Worm (Caenorhabditis elegans) whole organism, young adult: Measurements from ENCODE around the gene pik-1.
A peak's percentile ranks its signal among the peaks of the same experiment; 100 is the strongest.

Experiments
- B0019.2 ChIP-seq: fragments of 200-800 bp; sonication (Bioruptor generic); conservative IDR thresholded peaks from 2 replicates; pipeline ENCODE4 v1.3.6; 2022; ENCODE audit warnings: missing genetic modification reagents, missing genetic modification characterization, missing compliant biosample characterization
- D2030.7 ChIP-seq: fragments of 200-800 bp; sonication (Bioruptor generic); IDR thresholded peaks from 2 replicates; pipeline ENCODE4 v1.3.6; 2022; ENCODE audit warnings: missing genetic modification reagents, missing genetic modification characterization, missing compliant biosample characterization
- F33H1.4 ChIP-seq: fragments of 200-800 bp; sonication (Bioruptor generic); IDR thresholded peaks from 2 replicates; pipeline ENCODE4 v1.3.6; 2022; ENCODE audit warnings: missing genetic modification reagents, missing genetic modification characterization, missing compliant biosample characterization
- F39B2.1 ChIP-seq: fragments of 200-800 bp; sonication (Bioruptor generic); IDR thresholded peaks from 2 replicates; pipeline ENCODE4 v1.3.6; 2022; ENCODE audit warnings: missing genetic modification reagents, missing genetic modification characterization, missing compliant biosample characterization
- F57A8.1 ChIP-seq: fragments of 200-800 bp; sonication (Bioruptor generic); optimal IDR thresholded peaks from 2 replicates; lab custom pipeline; 2018; ENCODE audit warnings: mild to moderate bottlenecking, missing genetic modification characterization, moderate library complexity, missing compliant biosample characterization
- F57C9.4 ChIP-seq: sonication (generic microtip); optimal IDR thresholded peaks from 2 replicates; lab custom pipeline; 2017; ENCODE audit warnings: mild to moderate bottlenecking, missing genetic modification characterization, missing compliant biosample characterization
- Y53F4B.3 ChIP-seq: fragments of 200-800 bp; sonication (Bioruptor generic); IDR thresholded peaks from 2 replicates; pipeline ENCODE4 v1.3.6; 2022; ENCODE audit warnings: missing genetic modification reagents, missing genetic modification characterization, missing compliant biosample characterization
- Y53G8AR.9 ChIP-seq: fragments of 200-800 bp; sonication (Bioruptor generic); conservative IDR thresholded peaks from 2 replicates; pipeline ENCODE4 v1.3.6; 2022; ENCODE audit warnings: missing genetic modification reagents, missing genetic modification characterization, missing compliant biosample characterization
- Y67H2A.10 ChIP-seq: fragments of 200-800 bp; sonication (Bioruptor generic); conservative IDR thresholded peaks from 2 replicates; pipeline ENCODE4 v1.3.6; 2022; ENCODE audit warnings: missing genetic modification reagents, missing genetic modification characterization, missing compliant biosample characterization
- Y95B8A.8 ChIP-seq: fragments of 200-800 bp; sonication (Bioruptor generic); IDR thresholded peaks from 2 replicates; pipeline ENCODE4 v1.3.6; 2022; ENCODE audit warnings: missing genetic modification reagents, missing genetic modification characterization, missing compliant biosample characterization
- aptf-3 ChIP-seq: fragments of 200-800 bp; sonication (Bioruptor generic); IDR thresholded peaks from 2 replicates; pipeline ENCODE4 v1.3.6; 2022; ENCODE audit warnings: missing genetic modification characterization, missing compliant biosample characterization
- attf-6 ChIP-seq: fragments of 200-800 bp; sonication (Bioruptor generic); IDR thresholded peaks from 2 replicates; pipeline ENCODE4 v1.3.6; 2022; ENCODE audit warnings: missing genetic modification reagents, missing genetic modification characterization, missing compliant biosample characterization
- bed-2 ChIP-seq: fragments of 200-800 bp; sonication (Bioruptor generic); IDR thresholded peaks from 2 replicates; pipeline ENCODE4 v1.3.6; 2022; ENCODE audit warnings: missing genetic modification reagents, missing genetic modification characterization, missing compliant biosample characterization
- ccch-3 ChIP-seq: fragments of 200-800 bp; sonication (Bioruptor generic); optimal IDR thresholded peaks from 2 replicates; lab custom pipeline; 2018; ENCODE audit warnings: mild to moderate bottlenecking, missing genetic modification characterization, missing compliant biosample characterization
- cebp-1 ChIP-seq, 2 experiments: fragments of 200-800 bp in 1 of 2; sonication (Bioruptor generic) in 1 of 2; sonication (generic microtip) in 1 of 2; IDR thresholded peaks in 1 of 2; optimal IDR thresholded peaks in 1 of 2; 2 replicates each; pipeline versions ENCODE4 v1.3.6 to Lab custom; 2017 to 2022; ENCODE audit warnings: missing compliant biosample characterization in 2 of 2, missing genetic modification characterization in 2 of 2, mild to moderate bottlenecking in 1 of 2, missing genetic modification reagents in 1 of 2, moderate library complexity in 1 of 2
- cebp-2 ChIP-seq: fragments of 200-800 bp; sonication (Bioruptor generic); IDR thresholded peaks from 2 replicates; pipeline ENCODE4 v1.3.6; 2022; ENCODE audit warnings: missing genetic modification characterization, missing compliant biosample characterization
- ceh-100 ChIP-seq: fragments of 200-800 bp; sonication (Bioruptor generic); IDR thresholded peaks from 2 replicates; pipeline ENCODE4 v1.3.6; 2022; ENCODE audit warnings: missing genetic modification reagents, missing genetic modification characterization, missing compliant biosample characterization
- ceh-40 ChIP-seq: fragments of 200-800 bp; sonication (Bioruptor generic); IDR thresholded peaks from 2 replicates; pipeline ENCODE4 v1.3.6; 2022; ENCODE audit warnings: missing genetic modification characterization, missing compliant biosample characterization
- ceh-58 ChIP-seq: fragments of 200-800 bp; sonication (Bioruptor generic); IDR thresholded peaks from 2 replicates; pipeline ENCODE4 v1.3.6; 2022; ENCODE audit warnings: missing genetic modification characterization, missing compliant biosample characterization
- die-1 ChIP-seq: sonication (generic microtip); optimal IDR thresholded peaks from 2 replicates; lab custom pipeline; 2016; ENCODE audit warnings: missing genotype, mild to moderate bottlenecking, missing genetic modification characterization, missing compliant biosample characterization
- dox-1 ChIP-seq: fragments of 200-800 bp; sonication (Bioruptor generic); IDR thresholded peaks from 2 replicates; pipeline ENCODE4 v1.3.6; 2022; ENCODE audit warnings: missing genetic modification reagents, missing genetic modification characterization, missing compliant biosample characterization
- egl-18 ChIP-seq: fragments of 200-800 bp; sonication (Bioruptor generic); IDR thresholded peaks from 2 replicates; pipeline ENCODE4 v1.3.6; 2022; ENCODE audit warnings: missing genetic modification reagents, missing genetic modification characterization, missing compliant biosample characterization
- egrh-3 ChIP-seq: fragments of 200-800 bp; sonication (Bioruptor generic); IDR thresholded peaks from 2 replicates; pipeline ENCODE4 v1.3.6; 2022; ENCODE audit warnings: missing genetic modification reagents, missing genetic modification characterization, missing compliant biosample characterization
- ekl-4 ChIP-seq: fragments of 200-800 bp; sonication (Bioruptor generic); IDR thresholded peaks from 2 replicates; pipeline ENCODE4 v1.3.6; 2022; ENCODE audit warnings: missing genetic modification reagents, missing genetic modification characterization, missing compliant biosample characterization
- hsf-1 ChIP-seq: fragments of 200-800 bp; sonication (Bioruptor generic); IDR thresholded peaks from 2 replicates; pipeline ENCODE4 v1.3.6; 2022; ENCODE audit warnings: missing genetic modification reagents, missing genetic modification characterization, missing compliant biosample characterization
- let-607 ChIP-seq, 2 experiments: fragments of 200-800 bp in 1 of 2; sonication (Bioruptor generic) in 1 of 2; sonication (generic microtip) in 1 of 2; optimal IDR thresholded peaks; 2 replicates each; lab custom pipeline; 2016 to 2018; ENCODE audit warnings: mild to moderate bottlenecking in 2 of 2, missing compliant biosample characterization in 2 of 2, missing genetic modification characterization in 2 of 2, moderate library complexity in 2 of 2, missing genotype in 1 of 2
- lin-40 ChIP-seq: sonication (generic microtip); optimal IDR thresholded peaks from 2 replicates; lab custom pipeline; 2016; ENCODE audit warnings: missing genetic modification characterization, mild to moderate bottlenecking, missing compliant biosample characterization, missing genotype, missing genetic modification reagents
- madf-3 ChIP-seq: fragments of 200-800 bp; sonication (Bioruptor generic); IDR thresholded peaks from 2 replicates; pipeline ENCODE4 v1.3.6; 2022; ENCODE audit warnings: missing genetic modification reagents, missing genetic modification characterization, missing compliant biosample characterization
- nfya-2 ChIP-seq: fragments of 200-800 bp; sonication (Bioruptor generic); IDR thresholded peaks from 2 replicates; pipeline ENCODE4 v1.3.6; 2022; ENCODE audit warnings: missing genetic modification reagents, missing genetic modification characterization, missing compliant biosample characterization
- nfyb-1 ChIP-seq: fragments of 200-800 bp; sonication (Bioruptor generic); IDR thresholded peaks from 2 replicates; pipeline ENCODE4 v1.3.6; 2022; ENCODE audit warnings: missing genetic modification reagents, missing genetic modification characterization, missing compliant biosample characterization
- pbrm-1 ChIP-seq: fragments of 200-800 bp; sonication (Bioruptor generic); IDR thresholded peaks from 2 replicates; pipeline ENCODE4 v1.3.6; 2022; ENCODE audit warnings: missing genetic modification reagents, missing genetic modification characterization, missing compliant biosample characterization
- rcor-1 ChIP-seq: fragments of 200-800 bp; sonication (Bioruptor generic); IDR thresholded peaks from 2 replicates; pipeline ENCODE4 v1.3.6; 2022; ENCODE audit warnings: missing genetic modification reagents, missing genetic modification characterization, missing compliant biosample characterization
- snpc-1.1 ChIP-seq: sonication (generic microtip); optimal IDR thresholded peaks from 2 replicates; lab custom pipeline; 2017; ENCODE audit warnings: missing genetic modification characterization, mild to moderate bottlenecking, missing compliant biosample characterization, antibody characterized with exemption, moderate library complexity, missing genotype, missing genetic modification reagents; ENCODE audit not compliant: insufficient read depth
- snpc-4 ChIP-seq, 5 experiments: fragments of 150-350 bp in 1 of 5; sonication (generic microtip) in 4 of 5; optimal IDR thresholded peaks; 2 replicates each; lab custom pipeline; 2014 to 2018; ENCODE audit warnings: missing genetic modification characterization in 5 of 5, missing biosample characterization in 3 of 5, antibody characterized with exemption in 2 of 5, mild to moderate bottlenecking in 2 of 5, missing compliant biosample characterization in 2 of 5, missing genotype in 2 of 5, moderate library complexity in 2 of 5, missing genetic modification reagents in 1 of 5
- somi-1 ChIP-seq: fragments of 200-800 bp; sonication (Bioruptor generic); optimal IDR thresholded peaks from 2 replicates; lab custom pipeline; 2018; ENCODE audit warnings: mild to moderate bottlenecking, missing genetic modification characterization, missing compliant biosample characterization
- tbx-9 ChIP-seq: sonication (generic microtip); optimal IDR thresholded peaks from 2 replicates; lab custom pipeline; 2016; ENCODE audit warnings: borderline replicate concordance, missing genetic modification characterization, inconsistent platforms, missing compliant biosample characterization
- zfh-2 ChIP-seq: fragments of 200-800 bp; sonication (Bioruptor generic); conservative IDR thresholded peaks from 2 replicates; pipeline ENCODE4 v1.3.6; 2022; ENCODE audit warnings: missing genetic modification reagents, missing genetic modification characterization, missing compliant biosample characterization
- ztf-25 ChIP-seq: fragments of 200-800 bp; sonication (Bioruptor generic); IDR thresholded peaks from 2 replicates; pipeline ENCODE4 v1.3.6; 2022; ENCODE audit warnings: missing genetic modification reagents, missing genetic modification characterization, missing compliant biosample characterization

Gene pik-1

DNA sequence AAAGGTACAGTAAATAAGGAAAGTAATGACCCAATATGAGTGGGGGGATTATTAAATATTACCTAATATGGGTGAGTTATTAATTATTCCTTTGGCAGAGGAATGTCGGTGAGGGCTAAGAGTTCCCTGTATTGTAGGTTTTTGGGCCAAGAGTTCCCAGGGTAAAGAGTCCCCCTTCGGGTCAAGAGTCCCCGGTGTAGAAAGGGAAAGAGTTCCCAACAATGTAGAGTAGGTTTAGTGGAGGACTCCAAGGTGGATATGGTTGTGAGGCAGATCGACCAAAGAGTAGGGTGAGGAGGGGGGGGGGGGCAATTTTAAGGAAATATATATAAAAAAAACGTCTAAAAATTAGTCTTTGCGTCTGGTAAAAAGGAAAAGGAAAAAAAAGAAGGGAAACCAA is 41.1 kb downstream of the pik-1 start (continued):
- TF ChIP-seq bed-2 (GFP tag; lab: Robert Waterston, UW), result no peak
- no peak for TF ChIP-seq ccch-3 (GFP tag; lab: Kevin White, UChicago)
- TF ChIP-seq nfyb-1 (GFP tag; lab: Robert Waterston, UW), result no peak
- TF ChIP-seq snpc-1.1, result no peak
- TF ChIP-seq die-1, result no peak
- TF ChIP-seq D2030.7, result 0 out of 2 replicates have a peak, but pooled peaks have one; percentile 30
- TF ChIP-seq somi-1 (GFP tag; lab: Kevin White, UChicago), result no peak
- no peak for TF ChIP-seq hsf-1
- TF ChIP-seq egl-18 (GFP tag; lab: Robert Waterston, UW), result no peak
- no peak for TF ChIP-seq tbx-9 (tag; lab: Kevin White, UChicago)
- TF ChIP-seq F57A8.1, result no peak
- TF ChIP-seq ceh-40, result 0 out of 2 replicates have a peak, but pooled peaks have one; percentile 44

DNA sequence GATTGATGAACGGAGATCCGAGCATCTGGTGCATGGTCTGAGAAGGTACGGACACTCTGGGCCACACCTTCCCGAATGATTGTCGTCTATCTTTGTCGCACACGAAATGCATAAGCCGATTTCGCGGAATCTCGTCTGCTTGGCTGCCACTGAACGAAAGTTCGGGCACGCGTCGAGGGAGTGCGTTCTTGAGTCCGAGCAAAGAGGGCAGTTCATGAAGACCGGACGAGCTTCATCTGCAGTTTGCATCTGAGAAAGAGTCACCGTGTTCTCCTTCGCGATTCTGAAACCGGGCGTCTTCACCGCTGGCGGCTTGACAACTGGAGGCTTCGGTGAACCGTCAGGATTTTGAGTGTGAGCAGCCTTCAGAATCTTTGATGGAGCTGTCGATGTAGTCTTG is 42.4 kb downstream of the pik-1 start:
- TF ChIP-seq snpc-4 (GFP tag; optimal IDR thresholded peaks at IDR 0.05; lab: Kevin White, UChicago) (no peak), snpc-4 (tag; optimal IDR thresholded peaks at IDR 0.05; lab: Kevin White, UChicago) (no peak), zfh-2 (GFP tag; lab: Robert Waterston, UW) (peak; percentile 69)

DNA sequence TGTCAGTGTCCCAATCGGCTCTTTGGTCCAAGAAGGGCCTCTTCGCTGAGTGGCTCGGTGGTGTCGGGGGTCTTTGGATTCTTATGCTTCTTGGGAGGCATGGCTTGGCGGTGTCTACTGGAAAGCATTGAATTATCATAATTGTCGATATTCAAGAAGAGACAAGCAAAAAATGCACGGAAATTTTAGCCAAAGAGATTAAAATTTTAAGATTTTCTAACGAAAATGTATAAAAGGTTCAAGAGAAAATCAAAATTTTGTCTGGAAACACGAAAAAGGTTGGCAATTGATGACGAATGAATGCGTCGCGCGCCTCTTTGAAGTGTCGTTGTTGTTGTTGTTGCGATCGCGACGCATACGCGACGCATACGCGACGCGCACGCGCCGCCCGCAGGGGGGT is 45.0 kb downstream of the pik-1 start, which contains the start of gene Y38H8A.12:
Y38H8A.12 (minus strand) TSS at position 101 of the 400 bp plus-strand sequence.
- no peak for TF ChIP-seq lin-40 (tag; lab: Kevin White, UChicago)
- TF ChIP-seq let-607 (tag; optimal IDR thresholded peaks at IDR 0.05; lab: Kevin White, UChicago), result no peak
- TF ChIP-seq cebp-1 (GFP tag; IDR thresholded peaks at IDR 0.05; lab: Robert Waterston, UW), result no peak
- no peak for TF ChIP-seq cebp-1 (tag; optimal IDR thresholded peaks at IDR 0.05; lab: Kevin White, UChicago)
- TF ChIP-seq F57C9.4 (tag; lab: Kevin White, UChicago), result no peak

DNA sequence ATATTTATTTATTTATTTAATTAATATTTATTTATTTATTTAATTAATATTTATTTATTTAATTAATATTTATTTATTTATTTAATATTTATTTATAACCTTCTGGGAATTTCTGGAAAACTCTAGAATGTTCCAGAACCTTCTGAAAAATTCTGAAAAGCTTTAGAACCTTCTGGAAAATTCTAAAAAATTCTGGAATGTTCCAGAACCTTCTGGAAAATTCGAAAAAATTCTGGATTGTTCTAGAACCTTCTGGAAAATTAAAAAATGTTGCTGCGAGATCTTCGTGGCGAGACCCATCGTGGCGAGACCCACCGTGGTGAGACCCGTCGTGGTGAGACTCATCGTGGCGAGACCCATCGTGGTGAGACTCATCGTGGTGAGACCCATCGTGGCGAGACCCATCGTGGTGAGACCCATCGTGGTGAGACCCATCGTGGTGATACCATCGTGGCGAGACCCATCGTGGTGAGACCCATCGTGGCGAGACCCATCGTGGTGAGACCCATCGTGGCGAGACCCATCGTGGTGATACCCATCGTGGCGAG is 46.4 kb downstream of the pik-1 start:
- peak; percentile 37 for TF ChIP-seq F33H1.4 (GFP tag; lab: Robert Waterston, UW)
- peak; percentile 82; the same call in 1 of the 2 replicates for TF ChIP-seq cebp-2 (GFP tag; lab: Robert Waterston, UW)
- peak; percentile 51; the same call in 1 of the 2 replicates for TF ChIP-seq egrh-3 (GFP tag; lab: Robert Waterston, UW)
- TF ChIP-seq hsf-1, result peak; percentile 94

DNA sequence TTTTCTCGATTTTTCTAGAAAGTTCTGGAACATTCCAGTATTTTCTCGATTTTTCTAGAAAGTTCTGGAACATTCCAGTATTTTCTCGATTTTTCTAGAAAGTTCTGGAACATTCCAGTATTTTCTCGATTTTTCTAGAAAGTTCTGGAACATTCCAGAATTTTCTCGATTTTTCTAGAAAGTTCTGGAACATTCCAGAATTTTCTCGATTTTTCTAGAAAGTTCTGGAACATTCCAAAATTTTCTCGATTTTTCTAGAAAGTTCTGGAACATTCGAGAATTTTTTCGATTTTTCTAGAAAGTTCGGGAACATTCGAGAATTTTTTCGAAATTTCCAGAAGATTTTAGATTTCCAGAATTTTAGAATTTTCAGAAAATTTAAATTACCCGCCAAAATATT is 48.0 kb downstream of the pik-1 start:
- TF ChIP-seq ceh-58 (GFP tag; lab: Robert Waterston, UW) (peak; percentile 97), egrh-3 (GFP tag; lab: Robert Waterston, UW) (peak; percentile 52; the same call in 1 of the 2 replicates), D2030.7 (peak; percentile 66), Y95B8A.8 (GFP tag; lab: Robert Waterston, UW) (peak; percentile 54; the same call in 1 of the 2 replicates), dox-1 (peak; percentile 78), ztf-25 (GFP tag; lab: Robert Waterston, UW) (0 out of 2 replicates have a peak, but pooled peaks have one; percentile 13), B0019.2 (peak; percentile 67), hsf-1 (peak; percentile 99), Y53G8AR.9 (peak; percentile 88), F39B2.1 (GFP tag; lab: Robert Waterston, UW) (peak; percentile 62; the same call in 1 of the 2 replicates), attf-6 (GFP tag; lab: Robert Waterston, UW) (peak; percentile 89), madf-3 (GFP tag; lab: Robert Waterston, UW) (peak; percentile 92), pbrm-1 (GFP tag; lab: Robert Waterston, UW) (peak; percentile 54; the same call in 1 of the 2 replicates), aptf-3 (GFP tag; lab: Robert Waterston, UW) (0 out of 2 replicates have a peak, but pooled peaks have one; percentile 28), nfyb-1 (GFP tag; lab: Robert Waterston, UW) (0 out of 2 replicates have a peak, but pooled peaks have one; percentile 18), ceh-100 (GFP tag; lab: Robert Waterston, UW) (peak; percentile 55; the same call in 1 of the 2 replicates), ceh-40 (peak; percentile 95), Y53F4B.3 (peak; percentile 67), nfya-2 (peak; percentile 88; the same call in 1 of the 2 replicates), rcor-1 (GFP tag; lab: Robert Waterston, UW) (peak; percentile 85), egl-18 (GFP tag; lab: Robert Waterston, UW) (peak; percentile 64; the same call in 1 of the 2 replicates), Y67H2A.10 (0 out of 2 replicates have a peak, but pooled peaks have one; percentile 27), ekl-4 (GFP tag; lab: Robert Waterston, UW) (peak; percentile 64; the same call in 1 of the 2 replicates)
